Worm (Caenorhabditis elegans): ENCODE data around the gene F58G1.3.

F58G1.3 gene

ce11 chrII:12878071-12878668 lies 50.0 kb downstream of the F58G1.3 start, which contains the start of gene gsy-1:
Gene gsy-1 (minus strand): TSS chrII:12878121.
- TF ChIP-seq unc-55 (GFP tag; optimal IDR thresholded peaks at IDR 0.05): no peak
- no peak for TF ChIP-seq lim-6 (tag; optimal IDR thresholded peaks at IDR 0.05)
- TF ChIP-seq nfya-1 (tag; optimal IDR thresholded peaks at IDR 0.05): peak; percentile 67
- TF ChIP-seq hlh-30 (tag; optimal IDR thresholded peaks at IDR 0.05; ENCODE audit: insufficient read depth): no peak
- no peak for TF ChIP-seq ceh-2 (tag; optimal IDR thresholded peaks at IDR 0.05)
- TF ChIP-seq ceh-18 (tag; optimal IDR thresholded peaks at IDR 0.05): no peak
- no peak for TF ChIP-seq dve-1 (tag; optimal IDR thresholded peaks at IDR 0.05)
- TF ChIP-seq fkh-10 (GFP tag; optimal IDR thresholded peaks at IDR 0.05): no peak

All from whole organism, late embryonic.